Worm (Caenorhabditis elegans) whole organism, L2 larva: ENCODE results near the gene col-184.

Experiments used
- F13H6.1 ChIP-seq: sonication (generic microtip); optimal IDR thresholded peaks from 2 replicates; lab custom pipeline; 2016; ENCODE audit warnings: missing genetic modification characterization, missing compliant biosample characterization
- ama-1 ChIP-seq: fragments of 150-350 bp; optimal IDR thresholded peaks from 2 replicates; lab custom pipeline; 2018; ENCODE audit warnings: inconsistent platforms
- ceh-82 ChIP-seq: fragments of 150-350 bp; optimal IDR thresholded peaks from 2 replicates; lab custom pipeline; 2014; ENCODE audit warnings: missing biosample characterization, missing genetic modification characterization
- egl-27 ChIP-seq: sonication (generic microtip); optimal IDR thresholded peaks from 3 replicates; lab custom pipeline; 2017; ENCODE audit warnings: missing biosample characterization, missing genetic modification reagents, missing genetic modification characterization
- elt-3 ChIP-seq: sonication (generic microtip); optimal IDR thresholded peaks from 2 replicates; lab custom pipeline; 2017; ENCODE audit warnings: missing biosample characterization, missing genetic modification characterization
- fos-1 ChIP-seq: fragments of 150-350 bp; optimal IDR thresholded peaks from 2 replicates; lab custom pipeline; 2014; ENCODE audit warnings: missing biosample characterization, missing genetic modification characterization
- lin-13 ChIP-seq: fragments of 150-350 bp; optimal IDR thresholded peaks from 2 replicates; lab custom pipeline; 2014; ENCODE audit warnings: missing biosample characterization, missing genetic modification reagents, missing genetic modification characterization
- lsy-2 ChIP-seq, 2 experiments: fragments of 150-350 bp in 1 of 2; sonication (generic microtip) in 1 of 2; optimal IDR thresholded peaks; 2 replicates each; lab custom pipeline; 2014 to 2017; ENCODE audit warnings: missing biosample characterization in 2 of 2, missing genetic modification characterization in 2 of 2
- nhr-237 ChIP-seq: fragments of 150-350 bp; optimal IDR thresholded peaks from 2 replicates; lab custom pipeline; 2014; ENCODE audit warnings: missing biosample characterization, missing genetic modification characterization
- nhr-25 ChIP-seq: fragments of 150-350 bp; sonication (generic microtip); optimal IDR thresholded peaks from 3 replicates; lab custom pipeline; 2014; ENCODE audit warnings: missing biosample characterization, missing genetic modification characterization
- nhr-77 ChIP-seq: fragments of 150-350 bp; optimal IDR thresholded peaks from 2 replicates; lab custom pipeline; 2014; ENCODE audit warnings: missing biosample characterization, missing genetic modification characterization
- snpc-4 ChIP-seq: fragments of 150-350 bp; optimal IDR thresholded peaks from 2 replicates; lab custom pipeline; 2014; ENCODE audit warnings: missing biosample characterization, missing genetic modification characterization

- TF ChIP-seq snpc-4 = no peak
- TF ChIP-seq egl-27 (tag; lab: Kevin White, UChicago) = no peak
- TF ChIP-seq fos-1 (tag; lab: Kevin White, UChicago) = no peak
- TF ChIP-seq nhr-237 = no peak
- TF ChIP-seq nhr-25 (tag; lab: Kevin White, UChicago) = no peak
- TF ChIP-seq elt-3 (tag; lab: Kevin White, UChicago) = no peak
- TF ChIP-seq lin-13 (GFP tag; lab: Kevin White, UChicago) = no peak
- no peak for TF ChIP-seq ama-1
- TF ChIP-seq nhr-77 (tag; lab: Kevin White, UChicago) = no peak
- no peak for TF ChIP-seq lsy-2 (tag; optimal IDR thresholded peaks at IDR 0.05; lab: Kevin White, UChicago)
- TF ChIP-seq ceh-82 (tag; lab: Kevin White, UChicago) = no peak
- no peak for TF ChIP-seq F13H6.1 (tag; lab: Kevin White, UChicago)
Measured at ce11 chrX:13507233-13507632, 38.0 kb downstream of the col-184 start, which contains the start of gene H06A10.1.
